Fruit fly (Drosophila melanogaster): ENCODE measurements around the gene CG17928.

DNA sequence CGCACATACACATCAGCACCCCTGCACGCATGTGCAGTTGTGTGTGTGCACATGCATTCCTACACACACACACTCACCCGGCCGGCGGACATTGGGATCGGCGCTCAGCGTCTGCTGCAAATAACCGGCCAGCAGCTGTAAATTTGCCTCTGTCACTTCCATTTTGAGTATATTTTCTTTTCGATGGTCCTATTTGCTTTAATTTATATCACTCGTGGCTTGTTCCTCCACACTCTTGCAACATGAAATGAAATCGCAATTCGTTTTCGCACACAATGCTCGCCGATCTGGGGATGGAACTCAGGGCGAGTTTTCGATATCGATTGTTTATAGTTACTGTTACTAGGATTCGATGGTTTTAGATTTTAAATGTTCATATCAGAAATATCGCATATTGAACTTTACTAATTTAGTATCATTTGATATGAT, 33.6 kb downstream of the CG17928 start, which contains the start of gene Cse1:
- TF ChIP-seq HmgZ (tag; optimal IDR thresholded peaks at IDR 0.05) (no peak), fd102C (GFP tag; optimal IDR thresholded peaks at IDR 0.05) (no peak), dpn (GFP tag; optimal IDR thresholded peaks at IDR 0.05) (no peak), CG10654 (GFP tag; optimal IDR thresholded peaks at IDR 0.05) (no peak), CG4820 (GFP tag; optimal IDR thresholded peaks at IDR 0.05) (no peak), Dek (tag; optimal IDR thresholded peaks at IDR 0.05) (no peak), CG8359 (GFP tag; optimal IDR thresholded peaks at IDR 0.05; ENCODE audit: borderline replicate concordance) (no peak), Hr39 (optimal IDR thresholded peaks at IDR 0.05) (no peak), trem (tag; optimal IDR thresholded peaks at IDR 0.05) (peak; percentile 14), sob (GFP tag; IDR thresholded peaks at IDR 0.05) (no peak), ind (GFP tag; optimal IDR thresholded peaks at IDR 0.05) (no peak), crc (GFP tag; optimal IDR thresholded peaks at IDR 0.05) (no peak), sc (optimal IDR thresholded peaks at IDR 0.05) (no peak), sc (GFP tag; optimal IDR thresholded peaks at IDR 0.05) (no peak), Sin3A (optimal IDR thresholded peaks at IDR 0.05) (peak; percentile 68)
